Fruit fly (Drosophila melanogaster): ENCODE data around the gene SmydA-2.

DNA sequence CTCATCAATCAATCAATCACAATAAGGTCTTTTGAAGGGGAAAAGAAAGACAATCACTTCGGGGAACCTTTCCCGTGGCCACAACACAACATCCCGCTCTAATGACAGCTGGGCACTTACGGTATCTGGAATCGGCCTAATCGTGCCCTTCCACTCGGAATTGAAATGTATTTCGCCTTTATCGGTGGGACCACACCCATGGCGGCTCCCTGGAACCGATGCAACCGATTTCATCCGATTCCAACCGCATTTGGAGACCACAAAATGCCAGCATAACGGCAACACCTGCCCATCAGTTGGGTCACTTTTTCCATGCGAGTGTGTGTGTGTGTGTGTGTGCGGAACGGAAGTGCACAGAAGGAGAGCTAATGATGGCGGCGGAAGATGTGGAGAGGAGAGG is 29.6 kb upstream of the SmydA-2 start:
- TF ChIP-seq CTCF (optimal IDR thresholded peaks at IDR 0.05), result no peak
- TF ChIP-seq CG8478 (optimal IDR thresholded peaks at IDR 0.05), result no peak

All from S2 (cell line).